Fruit fly (Drosophila melanogaster) whole organism, embryonic: Measurements from ENCODE around the gene Jhbp3.

ENCODE experiments used
- Adf1 ChIP-seq: fragments of 200-800 bp; sonication (Bioruptor generic); IDR thresholded peaks from 2 replicates; pipeline ENCODE4 v1.3.6; 2022; ENCODE audit warnings: missing biosample characterization, missing genetic modification characterization
- CG10979 ChIP-seq: fragments of 200-800 bp; sonication (Bioruptor generic); optimal IDR thresholded peaks from 2 replicates; lab custom pipeline; 2018; ENCODE audit warnings: missing biosample characterization, mild to moderate bottlenecking, missing genetic modification characterization, moderate library complexity
- CG11560 ChIP-seq: fragments of 200-800 bp; sonication (Bioruptor generic); IDR thresholded peaks from 3 replicates; pipeline ENCODE4 v1.3.6; 2022; ENCODE audit warnings: missing biosample characterization, missing genetic modification characterization
- CG13123 ChIP-seq: fragments of 200-800 bp; sonication (Bioruptor generic); optimal IDR thresholded peaks from 2 replicates; lab custom pipeline; 2016; ENCODE audit warnings: missing biosample characterization, missing genetic modification characterization
- CG15073 ChIP-seq: fragments of 200-800 bp; sonication (Bioruptor generic); optimal IDR thresholded peaks from 2 replicates; lab custom pipeline; 2016; ENCODE audit warnings: missing biosample characterization, missing genetic modification characterization
- CG1529 ChIP-seq: fragments of 200-800 bp; sonication (Bioruptor generic); optimal IDR thresholded peaks from 3 replicates; lab custom pipeline; 2018; ENCODE audit warnings: missing biosample characterization, missing genetic modification characterization
- CG16779 ChIP-seq: fragments of 200-800 bp; sonication (Bioruptor generic); IDR thresholded peaks from 2 replicates; pipeline ENCODE4 v1.3.6; 2022; ENCODE audit warnings: missing biosample characterization, missing genetic modification characterization
- CG2129 ChIP-seq: fragments of 200-800 bp; sonication (Bioruptor generic); IDR thresholded peaks from 2 replicates; pipeline ENCODE4 v1.3.6; 2022; ENCODE audit warnings: missing biosample characterization, missing genetic modification characterization; ENCODE audit not compliant: partially characterized antibody
- CG2889 ChIP-seq: fragments of 200-800 bp; sonication (Bioruptor generic); IDR thresholded peaks from 3 replicates; pipeline ENCODE4 v1.3.6; 2022; ENCODE audit warnings: missing biosample characterization, missing genetic modification characterization
- CG34224 ChIP-seq: fragments of 200-800 bp; sonication (Bioruptor generic); IDR thresholded peaks from 3 replicates; pipeline ENCODE4 v1.3.6; 2022; ENCODE audit warnings: missing biosample characterization, missing genetic modification characterization; ENCODE audit not compliant: partially characterized antibody
- CG4707 ChIP-seq: fragments of 200-800 bp; sonication (Bioruptor generic); optimal IDR thresholded peaks from 2 replicates; lab custom pipeline; 2018; ENCODE audit warnings: missing biosample characterization, mild to moderate bottlenecking, missing genetic modification characterization, moderate library complexity
- CG7271 ChIP-seq: fragments of 200-800 bp; sonication (Bioruptor generic); optimal IDR thresholded peaks from 2 replicates; lab custom pipeline; 2018; ENCODE audit warnings: missing biosample characterization, mild to moderate bottlenecking, missing genetic modification characterization, moderate library complexity
- CG7556 ChIP-seq: fragments of 200-800 bp; sonication (Bioruptor generic); optimal IDR thresholded peaks from 2 replicates; lab custom pipeline; 2017; ENCODE audit warnings: missing biosample characterization, mild to moderate bottlenecking, missing genetic modification characterization
- CG7928 ChIP-seq: fragments of 200-800 bp; sonication (Bioruptor generic); optimal IDR thresholded peaks from 2 replicates; lab custom pipeline; 2017; ENCODE audit warnings: missing biosample characterization, mild to moderate bottlenecking, missing genetic modification characterization
- CG8290 ChIP-seq, 3 experiments: fragments of 200-800 bp; sonication (Bioruptor generic); optimal IDR thresholded peaks; 2 replicates each; lab custom pipeline; 2016 to 2019; ENCODE audit warnings: missing biosample characterization in 3 of 3, missing genetic modification characterization in 3 of 3, mild to moderate bottlenecking in 2 of 3, moderate library complexity in 1 of 3
- CG8478 ChIP-seq: fragments of >200 bp; optimal IDR thresholded peaks from 2 replicates; lab custom pipeline; 2018
- CG9215 ChIP-seq: fragments of 200-800 bp; sonication (Bioruptor generic); IDR thresholded peaks from 2 replicates; pipeline ENCODE4 v1.3.6; 2022; ENCODE audit warnings: missing biosample characterization, missing genetic modification characterization
- CHES-1-like ChIP-seq: fragments of 200-800 bp; sonication (Bioruptor generic); optimal IDR thresholded peaks from 2 replicates; lab custom pipeline; 2016; ENCODE audit warnings: missing biosample characterization, missing genetic modification characterization
- Chrac-16 ChIP-seq: fragments of 200-800 bp; sonication (Bioruptor generic); optimal IDR thresholded peaks from 3 replicates; lab custom pipeline; 2016; ENCODE audit warnings: missing biosample characterization, missing genetic modification characterization
- D19A ChIP-seq: fragments of 200-800 bp; optimal IDR thresholded peaks from 3 replicates; lab custom pipeline; 2019; ENCODE audit warnings: missing biosample characterization, mild to moderate bottlenecking, missing genetic modification characterization, moderate library complexity
- Dbx ChIP-seq: fragments of 200-800 bp; sonication (Bioruptor generic); IDR thresholded peaks from 3 replicates; pipeline ENCODE4 v1.3.6; 2022; ENCODE audit warnings: missing biosample characterization, missing genetic modification characterization
- H2.0 ChIP-seq: fragments of 200-800 bp; sonication (Bioruptor generic); IDR thresholded peaks from 2 replicates; pipeline ENCODE4 v1.3.6; 2022; ENCODE audit warnings: missing biosample characterization, missing genetic modification characterization
- Hr78 ChIP-seq, 2 experiments: fragments of 200-800 bp in 1 of 2; fragments of >200 bp in 1 of 2; sonication (Bioruptor generic) in 1 of 2; optimal IDR thresholded peaks; 2 replicates each; lab custom pipeline; 2017 to 2019; ENCODE audit warnings: missing biosample characterization in 2 of 2, missing genetic modification characterization in 2 of 2, mild to moderate bottlenecking in 1 of 2, moderate library complexity in 1 of 2
- Lpt ChIP-seq: fragments of >200 bp; optimal IDR thresholded peaks from 2 replicates; lab custom pipeline; 2018; ENCODE audit warnings: missing biosample characterization, missing genetic modification characterization
- NC2β ChIP-seq: fragments of 200-800 bp; sonication (Bioruptor generic); optimal IDR thresholded peaks from 2 replicates; lab custom pipeline; 2016; ENCODE audit warnings: missing biosample characterization, missing genetic modification characterization
- Nf-YB ChIP-seq: fragments of 200-800 bp; sonication (Bioruptor generic); optimal IDR thresholded peaks from 3 replicates; lab custom pipeline; 2019; ENCODE audit warnings: missing biosample characterization, mild to moderate bottlenecking, missing genetic modification characterization, moderate library complexity
- Ravus ChIP-seq: fragments of 200-800 bp; sonication (Bioruptor generic); IDR thresholded peaks from 2 replicates; pipeline ENCODE4 v1.3.6; 2022; ENCODE audit warnings: missing biosample characterization, missing genetic modification characterization
- Rfx ChIP-seq: fragments of 200-800 bp; sonication (Bioruptor generic); IDR thresholded peaks from 2 replicates; pipeline ENCODE4 v1.3.6; 2022; ENCODE audit warnings: missing biosample characterization, missing genetic modification characterization
- ac ChIP-seq: fragments of 200-800 bp; sonication (Bioruptor generic); optimal IDR thresholded peaks from 3 replicates; lab custom pipeline; 2017; ENCODE audit warnings: missing biosample characterization, mild to moderate bottlenecking, missing genetic modification characterization
- btn ChIP-seq: fragments of 200-800 bp; sonication (Bioruptor generic); optimal IDR thresholded peaks from 2 replicates; lab custom pipeline; 2016; ENCODE audit warnings: missing biosample characterization, missing genetic modification characterization
- chm ChIP-seq: fragments of 200-800 bp; sonication (Bioruptor generic); IDR thresholded peaks from 2 replicates; pipeline ENCODE4 v1.3.6; 2022; ENCODE audit warnings: missing biosample characterization, missing genetic modification characterization
- dmrt99B ChIP-seq: fragments of 200-800 bp; sonication (Bioruptor generic); optimal IDR thresholded peaks from 2 replicates; lab custom pipeline; 2018; ENCODE audit warnings: missing biosample characterization, mild to moderate bottlenecking, missing genetic modification characterization, moderate library complexity
- dpn ChIP-seq, 2 experiments: fragments of 200-800 bp; sonication (Bioruptor generic); optimal IDR thresholded peaks; 3 replicates each; lab custom pipeline; 2016; ENCODE audit warnings: missing biosample characterization in 2 of 2, missing genetic modification characterization in 2 of 2
- eve ChIP-seq, 2 experiments: fragments of >200 bp; optimal IDR thresholded peaks; 2 replicates each; lab custom pipeline; 2017; ENCODE audit warnings: missing biosample characterization in 2 of 2, missing genetic modification characterization in 2 of 2
- fd102C ChIP-seq: fragments of 200-800 bp; sonication (Bioruptor generic); optimal IDR thresholded peaks from 2 replicates; lab custom pipeline; 2018; ENCODE audit warnings: missing biosample characterization, mild to moderate bottlenecking, missing genetic modification characterization, moderate library complexity
- gsb ChIP-seq: fragments of 200-800 bp; sonication (Bioruptor generic); IDR thresholded peaks from 2 replicates; pipeline ENCODE4 v1.3.6; 2022; ENCODE audit warnings: missing biosample characterization, missing genetic modification characterization
- hth ChIP-seq: fragments of >200 bp; optimal IDR thresholded peaks from 2 replicates; lab custom pipeline; 2017; ENCODE audit warnings: inconsistent platforms
- jigr1 ChIP-seq: fragments of 200-800 bp; sonication (Bioruptor generic); IDR thresholded peaks from 3 replicates; pipeline ENCODE4 v1.3.6; 2022; ENCODE audit warnings: missing biosample characterization, missing genetic modification characterization
- lbe ChIP-seq: fragments of 200-800 bp; sonication (Bioruptor generic); optimal IDR thresholded peaks from 2 replicates; lab custom pipeline; 2016; ENCODE audit warnings: missing biosample characterization, mild to moderate bottlenecking, missing genetic modification characterization
- seq ChIP-seq: fragments of 200-800 bp; sonication (Bioruptor generic); IDR thresholded peaks from 2 replicates; pipeline ENCODE4 v1.3.6; 2022; ENCODE audit warnings: missing biosample characterization, missing genetic modification characterization
- slbo ChIP-seq: fragments of 200-800 bp; sonication (Bioruptor generic); IDR thresholded peaks from 2 replicates; pipeline ENCODE4 v1.3.6; 2022; ENCODE audit warnings: missing biosample characterization, missing genetic modification characterization
- slou ChIP-seq: fragments of 200-800 bp; sonication (Bioruptor generic); optimal IDR thresholded peaks from 3 replicates; lab custom pipeline; 2016; ENCODE audit warnings: missing biosample characterization, missing genetic modification characterization
- so ChIP-seq: fragments of 200-800 bp; sonication (Bioruptor generic); IDR thresholded peaks from 3 replicates; pipeline ENCODE4 v1.3.6; 2022; ENCODE audit warnings: missing biosample characterization, missing genetic modification characterization
- trem ChIP-seq: fragments of 200-800 bp; optimal IDR thresholded peaks from 3 replicates; lab custom pipeline; 2019; ENCODE audit warnings: missing biosample characterization, mild to moderate bottlenecking, missing genetic modification characterization, moderate library complexity
- twi ChIP-seq: fragments of 200-800 bp; optimal IDR thresholded peaks from 2 replicates; lab custom pipeline; 2019; ENCODE audit warnings: missing biosample characterization, mild to moderate bottlenecking, missing genetic modification characterization, moderate library complexity
- usp ChIP-seq: fragments of >200 bp; optimal IDR thresholded peaks from 2 replicates; lab custom pipeline; 2017; ENCODE audit warnings: missing biosample characterization, missing genetic modification characterization
- vfl ChIP-seq: fragments of 200-800 bp; sonication (Bioruptor generic); optimal IDR thresholded peaks from 2 replicates; lab custom pipeline; 2016; ENCODE audit warnings: missing biosample characterization, missing genetic modification characterization

Gene Jhbp3

dm6 chr3R:4910839-4911341, 44.2 kb downstream of the Jhbp3 start (continued):
- TF ChIP-seq H2.0 (GFP tag; lab: Robert Waterston, UW) (no peak), Nf-YB (GFP tag; lab: Kevin White, UChicago) (no peak), CG15073 (no peak), so (GFP tag; lab: Robert Waterston, UW) (no peak), CG16779 (GFP tag; lab: Robert Waterston, UW) (no peak), CG7928 (GFP tag; lab: Kevin White, UChicago) (no peak), CG9215 (GFP tag; lab: Robert Waterston, UW) (no peak), dpn (GFP tag; optimal IDR thresholded peaks at IDR 0.05; lab: Kevin White, UChicago) (no peak), gsb (no peak), hth (no peak), CG13123 (GFP tag; lab: Kevin White, UChicago) (no peak), chm (GFP tag; lab: Robert Waterston, UW) (no peak), CG8290 (GFP tag; optimal IDR thresholded peaks at IDR 0.05; lab: Kevin White, UChicago) (no peak), CG8290 (tag; optimal IDR thresholded peaks at IDR 0.05; lab: Kevin White, UChicago) (peak in 1 of 2 experiments; percentile 49), btn (no peak), CG11560 (tag; lab: Robert Waterston, UW) (no peak), twi (no peak), ac (GFP tag; lab: Kevin White, UChicago) (no peak), Lpt (GFP tag; lab: Kevin White, UChicago) (no peak), CG8478 (lab: Kevin White, UChicago) (peak; percentile 49), CG7556 (GFP tag; lab: Kevin White, UChicago) (no peak), Dbx (GFP tag; lab: Robert Waterston, UW) (peak; percentile 39; the same call in 1 of the 3 replicates), Rfx (GFP tag; lab: Robert Waterston, UW) (peak; percentile 23; the same call in 1 of the 2 replicates), jigr1 (no peak), CHES-1-like (GFP tag; lab: Kevin White, UChicago) (no peak), fd102C (GFP tag; lab: Kevin White, UChicago) (no peak), slou (GFP tag; lab: Kevin White, UChicago) (no peak), CG7271 (tag; lab: Kevin White, UChicago) (no peak), Hr78 (GFP tag; optimal IDR thresholded peaks at IDR 0.05; lab: Kevin White, UChicago) (no peak), CG10979 (no peak), vfl (GFP tag; lab: Kevin White, UChicago) (no peak), D19A (tag; lab: Kevin White, UChicago) (no peak), seq (no peak; the same call in 1 of the 2 replicates), Ravus (GFP tag; lab: Robert Waterston, UW) (no peak), dmrt99B (tag; lab: Kevin White, UChicago) (no peak), slbo (no peak), CG34224 (no peak), eve (GFP tag; optimal IDR thresholded peaks at IDR 0.05; lab: Kevin White, UChicago) (no peak), NC2β (GFP tag; lab: Kevin White, UChicago) (no peak), trem (no peak), Adf1 (GFP tag; lab: Robert Waterston, UW) (no peak; the same call in none of the 2 replicates), CG2129 (GFP tag; lab: Robert Waterston, UW) (no peak), CG2889 (GFP tag; lab: Robert Waterston, UW) (no peak), lbe (GFP tag; lab: Kevin White, UChicago) (peak; percentile 7), usp (GFP tag; lab: Kevin White, UChicago) (no peak), CG1529 (GFP tag; lab: Kevin White, UChicago) (no peak), CG4707 (GFP tag; lab: Kevin White, UChicago) (no peak), Chrac-16 (GFP tag; lab: Kevin White, UChicago) (no peak)
